Fruit fly (Drosophila melanogaster): ENCODE measurements around the gene U2af38.

The U2af38 gene

DNA sequence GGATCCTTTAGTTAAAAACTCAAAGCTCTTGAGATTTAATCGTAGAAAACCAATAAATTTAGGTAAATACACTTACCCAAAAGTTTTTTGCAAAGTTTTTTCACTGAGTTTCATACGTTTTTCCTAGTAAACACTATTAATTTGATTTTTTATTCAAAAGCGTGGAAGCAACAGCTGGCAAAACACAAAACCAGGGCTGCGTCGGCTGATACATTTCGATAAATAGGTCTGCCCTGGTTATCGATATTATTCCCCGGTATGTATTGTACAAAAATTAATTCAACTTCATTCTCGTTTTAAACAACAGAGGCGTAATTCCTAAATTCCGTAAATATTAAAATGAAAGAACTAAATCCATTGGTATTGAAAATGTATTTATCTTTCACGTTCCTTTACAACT is 22.9 kb downstream of the U2af38 start, which contains the start of gene Dus1 (continued):
- no peak for TF ChIP-seq CG7786 (GFP tag; optimal IDR thresholded peaks at IDR 0.05)
- no peak for TF ChIP-seq CG6854 (GFP tag; optimal IDR thresholded peaks at IDR 0.05)
- no peak for TF ChIP-seq CG10654 (GFP tag; optimal IDR thresholded peaks at IDR 0.05)
- no peak for TF ChIP-seq CG2202 (tag; optimal IDR thresholded peaks at IDR 0.05)
- TF ChIP-seq CG6254 (GFP tag; optimal IDR thresholded peaks at IDR 0.05) = no peak
- TF ChIP-seq emc (GFP tag; optimal IDR thresholded peaks at IDR 0.05) = no peak
- no peak for TF ChIP-seq Hr3 (GFP tag; optimal IDR thresholded peaks at IDR 0.05)
- no peak for TF ChIP-seq CG5180 (GFP tag; optimal IDR thresholded peaks at IDR 0.05)
- TF ChIP-seq CG12659 (GFP tag; optimal IDR thresholded peaks at IDR 0.05) = peak; percentile 46
- TF ChIP-seq salm (tag; optimal IDR thresholded peaks at IDR 0.05) = no peak
- no peak for TF ChIP-seq CG1233 (GFP tag; optimal IDR thresholded peaks at IDR 0.05)
- no peak for TF ChIP-seq eyg (GFP tag; optimal IDR thresholded peaks at IDR 0.05)
- TF ChIP-seq rib (GFP tag; IDR thresholded peaks at IDR 0.05) = no peak
- TF ChIP-seq az2 (GFP tag; optimal IDR thresholded peaks at IDR 0.05) = no peak
- TF ChIP-seq z (GFP tag; IDR thresholded peaks at IDR 0.05) = no peak
- no peak for TF ChIP-seq BtbVII (GFP tag; optimal IDR thresholded peaks at IDR 0.05)
- TF ChIP-seq CG15479 (GFP tag; optimal IDR thresholded peaks at IDR 0.05) = no peak
- TF ChIP-seq HHEX (GFP tag; optimal IDR thresholded peaks at IDR 0.05) = no peak
- TF ChIP-seq HmgZ (tag; optimal IDR thresholded peaks at IDR 0.05) = peak; percentile 48
- no peak for TF ChIP-seq CG6689 (GFP tag; IDR thresholded peaks at IDR 0.05)
- no peak for TF ChIP-seq CG31224 (GFP tag; IDR thresholded peaks at IDR 0.05)
- TF ChIP-seq chif (GFP tag; optimal IDR thresholded peaks at IDR 0.05) = no peak
- TF ChIP-seq Usf (GFP tag; optimal IDR thresholded peaks at IDR 0.05) = no peak
- no peak for TF ChIP-seq ranshi (GFP tag; IDR thresholded peaks at IDR 0.05)
- no peak for TF ChIP-seq sima (GFP tag; optimal IDR thresholded peaks at IDR 0.05)
- TF ChIP-seq BEAF-32 (GFP tag; optimal IDR thresholded peaks at IDR 0.05) = peak; percentile 72
- TF ChIP-seq HLH54F (GFP tag; optimal IDR thresholded peaks at IDR 0.05) = no peak
- no peak for TF ChIP-seq CG14667 (GFP tag; IDR thresholded peaks at IDR 0.05)
- TF ChIP-seq Awh (GFP tag; IDR thresholded peaks at IDR 0.05) = no peak
- no peak for TF ChIP-seq pfk (GFP tag; optimal IDR thresholded peaks at IDR 0.05)
- no peak for TF ChIP-seq Hsf (GFP tag; optimal IDR thresholded peaks at IDR 0.05)
- TF ChIP-seq CG30020 (tag; optimal IDR thresholded peaks at IDR 0.05) = peak; percentile 20
- no peak for TF ChIP-seq Hey (tag; optimal IDR thresholded peaks at IDR 0.05)
- TF ChIP-seq kni (GFP tag; optimal IDR thresholded peaks at IDR 0.05) = no peak
- TF ChIP-seq ato (GFP tag; IDR thresholded peaks at IDR 0.05; ENCODE audit: partially characterized antibody) = no peak
- TF ChIP-seq vfl (GFP tag; optimal IDR thresholded peaks at IDR 0.05) = no peak
- TF ChIP-seq gce (GFP tag; IDR thresholded peaks at IDR 0.05) = no peak
- no peak for TF ChIP-seq CG34376 (GFP tag; optimal IDR thresholded peaks at IDR 0.05)
- TF ChIP-seq Dad (GFP tag; optimal IDR thresholded peaks at IDR 0.05) = no peak
- TF ChIP-seq sna (GFP tag; IDR thresholded peaks at IDR 0.05; ENCODE audit: partially characterized antibody) = 0 out of 2 replicates have a peak, but pooled peaks have one; percentile 55
- no peak for TF ChIP-seq CG4328 (GFP tag; optimal IDR thresholded peaks at IDR 0.05)
- TF ChIP-seq ind (GFP tag; optimal IDR thresholded peaks at IDR 0.05) = no peak
- TF ChIP-seq ci (GFP tag; IDR thresholded peaks at IDR 0.05) = no peak
- TF ChIP-seq p53 (GFP tag; optimal IDR thresholded peaks at IDR 0.05) = no peak
- no peak for TF ChIP-seq dysf (GFP tag; IDR thresholded peaks at IDR 0.05)
- TF ChIP-seq CG2875 (GFP tag; optimal IDR thresholded peaks at IDR 0.05) = no peak
- TF ChIP-seq CG17385 (GFP tag; optimal IDR thresholded peaks at IDR 0.05) = no peak
- TF ChIP-seq Dfd (GFP tag; optimal IDR thresholded peaks at IDR 0.05) = no peak
- TF ChIP-seq sd (tag; optimal IDR thresholded peaks at IDR 0.05) = no peak
- TF ChIP-seq CG7372 (GFP tag; IDR thresholded peaks at IDR 0.05) = no peak
- TF ChIP-seq corto (GFP tag; optimal IDR thresholded peaks at IDR 0.05) = no peak
- no peak for TF ChIP-seq CG3995 (GFP tag; optimal IDR thresholded peaks at IDR 0.05)
